Worm (Caenorhabditis elegans) whole organism, L4 larva: ENCODE results near the gene sod-4.

ENCODE experiments used
- D1046.2 ChIP-seq: fragments of 200-800 bp; sonication (Bioruptor generic); IDR thresholded peaks from 2 replicates; pipeline ENCODE4 v1.3.6; 2022; ENCODE audit warnings: missing genetic modification characterization, missing compliant biosample characterization
- F10B5.3 ChIP-seq: sonication (generic microtip); optimal IDR thresholded peaks from 2 replicates; lab custom pipeline; 2016; ENCODE audit warnings: mild to moderate bottlenecking, missing genetic modification characterization, missing compliant biosample characterization
- R02D3.7 ChIP-seq: fragments of 150-350 bp; sonication (generic microtip); optimal IDR thresholded peaks from 3 replicates; lab custom pipeline; 2014; ENCODE audit warnings: missing biosample characterization, missing genetic modification characterization
- T26A8.4 ChIP-seq: fragments of 200-800 bp; sonication (Bioruptor generic); IDR thresholded peaks from 2 replicates; pipeline ENCODE4 v1.3.6; 2022; ENCODE audit warnings: missing genetic modification characterization, missing compliant biosample characterization
- Y105C5A.15 ChIP-seq: fragments of 200-800 bp; sonication (Bioruptor generic); IDR thresholded peaks from 2 replicates; pipeline ENCODE4 v1.3.6; 2022; ENCODE audit warnings: missing genetic modification characterization, missing compliant biosample characterization
- Y5F2A.4 ChIP-seq: fragments of 200-800 bp; sonication (Bioruptor generic); optimal IDR thresholded peaks from 2 replicates; lab custom pipeline; 2018; ENCODE audit warnings: mild to moderate bottlenecking, missing genetic modification characterization, missing compliant biosample characterization
- Y75B8A.6 ChIP-seq: fragments of 200-800 bp; sonication (Bioruptor generic); IDR thresholded peaks from 2 replicates; pipeline ENCODE4 v1.3.6; 2022; ENCODE audit warnings: missing genetic modification reagents, missing genetic modification characterization, missing compliant biosample characterization
- aha-1 ChIP-seq: fragments of 150-350 bp; peaks from one replicate; lab custom pipeline; 2014; ENCODE audit warnings: missing biosample characterization, missing genetic modification characterization
- aly-2 ChIP-seq: sonication (generic microtip); optimal IDR thresholded peaks from 2 replicates; lab custom pipeline; 2018; ENCODE audit warnings: missing biosample characterization, missing genetic modification characterization
- ama-1 ChIP-seq: fragments of 150-350 bp; optimal IDR thresholded peaks from 2 replicates; lab custom pipeline; 2014; ENCODE audit warnings: inconsistent platforms, mixed read lengths
- attf-4 ChIP-seq: sonication (generic microtip); optimal IDR thresholded peaks from 3 replicates; lab custom pipeline; 2017; ENCODE audit warnings: missing biosample characterization, missing genetic modification characterization
- ceh-32 ChIP-seq: sonication (generic microtip); optimal IDR thresholded peaks from 2 replicates; lab custom pipeline; 2016; ENCODE audit warnings: mild to moderate bottlenecking, missing genetic modification characterization, missing compliant biosample characterization; ENCODE audit not compliant: poor library complexity
- ceh-82 ChIP-seq: sonication (generic microtip); optimal IDR thresholded peaks from 2 replicates; lab custom pipeline; 2017; ENCODE audit warnings: missing biosample characterization, missing genetic modification characterization
- ctbp-1 ChIP-seq: fragments of 200-800 bp; sonication (Bioruptor generic); IDR thresholded peaks from 2 replicates; pipeline ENCODE4 v1.3.6; 2022; ENCODE audit warnings: missing genetic modification reagents, missing genetic modification characterization, missing compliant biosample characterization
- daf-16 ChIP-seq, 3 experiments: sonication (generic microtip); optimal IDR thresholded peaks; 2 replicates each; lab custom pipeline; 2016 to 2017; ENCODE audit warnings: missing genetic modification characterization in 3 of 3, missing genetic modification reagents in 3 of 3, mild to moderate bottlenecking in 2 of 3, missing compliant biosample characterization in 2 of 3, missing biosample characterization in 1 of 3, moderate library complexity in 1 of 3
- daf-19 ChIP-seq: fragments of 200-800 bp; sonication (Bioruptor generic); conservative IDR thresholded peaks from 2 replicates; pipeline ENCODE4 v1.3.6; 2022; ENCODE audit warnings: missing genetic modification characterization, missing compliant biosample characterization
- daf-8 ChIP-seq: fragments of 200-800 bp; sonication (Bioruptor generic); IDR thresholded peaks from 2 replicates; pipeline ENCODE4 v1.3.6; 2022; ENCODE audit warnings: missing genetic modification characterization, missing compliant biosample characterization
- dmd-9 ChIP-seq: fragments of 200-800 bp; sonication (Bioruptor generic); IDR thresholded peaks from 2 replicates; pipeline ENCODE4 v1.3.6; 2022; ENCODE audit warnings: missing genetic modification reagents, missing genetic modification characterization, missing compliant biosample characterization
- dve-1 ChIP-seq: sonication (generic microtip); optimal IDR thresholded peaks from 2 replicates; lab custom pipeline; 2017; ENCODE audit warnings: antibody characterized with exemption, mild to moderate bottlenecking, missing genetic modification characterization, missing compliant biosample characterization; ENCODE audit not compliant: insufficient read depth
- egl-43 ChIP-seq: fragments of 200-800 bp; sonication (Bioruptor generic); IDR thresholded peaks from 2 replicates; pipeline ENCODE4 v1.3.6; 2022; ENCODE audit warnings: missing genetic modification reagents, missing genetic modification characterization, missing compliant biosample characterization
- fkh-10 ChIP-seq: fragments of 150-350 bp; optimal IDR thresholded peaks from 2 replicates; lab custom pipeline; 2014; ENCODE audit warnings: missing biosample characterization, missing genetic modification reagents, missing genetic modification characterization
- fos-1 ChIP-seq: fragments of 150-350 bp; optimal IDR thresholded peaks from 2 replicates; lab custom pipeline; 2014; ENCODE audit warnings: missing biosample characterization, missing genetic modification characterization
- hlh-11 ChIP-seq: fragments of 200-800 bp; sonication (Bioruptor generic); optimal IDR thresholded peaks from 2 replicates; lab custom pipeline; 2018; ENCODE audit warnings: mild to moderate bottlenecking, missing genetic modification characterization, missing compliant biosample characterization
- hlh-30 ChIP-seq: sonication (generic microtip); optimal IDR thresholded peaks from 2 replicates; lab custom pipeline; 2017; ENCODE audit warnings: antibody characterized with exemption, mild to moderate bottlenecking, missing genetic modification characterization, missing compliant biosample characterization; ENCODE audit not compliant: insufficient read depth
- lim-7 ChIP-seq: fragments of 200-800 bp; sonication (Bioruptor generic); IDR thresholded peaks from 2 replicates; pipeline ENCODE4 v1.3.6; 2022; ENCODE audit warnings: missing genetic modification characterization, missing compliant biosample characterization
- lin-1 ChIP-seq: fragments of 200-800 bp; sonication (Bioruptor generic); IDR thresholded peaks from 2 replicates; pipeline ENCODE4 v1.3.6; 2022; ENCODE audit warnings: missing genetic modification reagents, missing genetic modification characterization, missing compliant biosample characterization
- lin-15B ChIP-seq: fragments of 150-350 bp; sonication (generic microtip); optimal IDR thresholded peaks from 3 replicates; lab custom pipeline; 2014; ENCODE audit warnings: missing biosample characterization, missing genetic modification characterization
- lin-38 ChIP-seq: fragments of 200-800 bp; sonication (Bioruptor generic); IDR thresholded peaks from 2 replicates; pipeline ENCODE4 v1.3.6; 2022; ENCODE audit warnings: missing genetic modification reagents, missing genetic modification characterization, missing compliant biosample characterization
- lsy-2 ChIP-seq, 2 experiments: fragments of 150-350 bp in 1 of 2; sonication (generic microtip) in 1 of 2; optimal IDR thresholded peaks; 2 replicates each; lab custom pipeline; 2014 to 2017; ENCODE audit warnings: missing biosample characterization in 2 of 2, missing genetic modification characterization in 2 of 2
- madf-9 ChIP-seq: fragments of 200-800 bp; sonication (Bioruptor generic); conservative IDR thresholded peaks from 2 replicates; pipeline ENCODE4 v1.3.6; 2022; ENCODE audit warnings: missing genetic modification reagents, missing genetic modification characterization, missing compliant biosample characterization
- mes-2 ChIP-seq: sonication (generic microtip); optimal IDR thresholded peaks from 2 replicates; lab custom pipeline; 2016; ENCODE audit warnings: missing genotype, mild to moderate bottlenecking, missing genetic modification characterization, missing compliant biosample characterization; ENCODE audit not compliant: poor library complexity, severe bottlenecking
- mxl-3 ChIP-seq: fragments of 200-800 bp; sonication (Bioruptor generic); optimal IDR thresholded peaks from 2 replicates; lab custom pipeline; 2018; ENCODE audit warnings: mild to moderate bottlenecking, missing genetic modification characterization, missing compliant biosample characterization
- nhr-10 ChIP-seq: fragments of 150-350 bp; optimal IDR thresholded peaks from 2 replicates; lab custom pipeline; 2014; ENCODE audit warnings: missing biosample characterization, missing genetic modification characterization
- nhr-41 ChIP-seq: fragments of 200-800 bp; sonication (Bioruptor generic); IDR thresholded peaks from 2 replicates; pipeline ENCODE4 v1.3.6; 2022; ENCODE audit warnings: missing genetic modification reagents, missing genetic modification characterization, missing compliant biosample characterization
- pha-4 ChIP-seq, 2 experiments: fragments of 150-350 bp in 1 of 2; fragments of 200-800 bp in 1 of 2; sonication (Bioruptor generic) in 1 of 2; IDR thresholded peaks in 1 of 2; optimal IDR thresholded peaks in 1 of 2; 2 replicates each; pipeline versions ENCODE4 v1.3.6 to Lab custom; 2014 to 2022; ENCODE audit warnings: missing genetic modification characterization in 2 of 2, missing genetic modification reagents in 2 of 2, missing biosample characterization in 1 of 2, missing compliant biosample characterization in 1 of 2
- rbr-2 ChIP-seq: sonication (generic microtip); optimal IDR thresholded peaks from 2 replicates; lab custom pipeline; 2016; ENCODE audit warnings: missing genotype, missing genetic modification characterization, missing compliant biosample characterization
- set-16 ChIP-seq: fragments of 200-800 bp; sonication (Bioruptor generic); IDR thresholded peaks from 2 replicates; pipeline ENCODE4 v1.3.6; 2022; ENCODE audit warnings: missing genetic modification reagents, missing genetic modification characterization, missing compliant biosample characterization
- snpc-4 ChIP-seq: fragments of 150-350 bp; optimal IDR thresholded peaks from 2 replicates; lab custom pipeline; 2014; ENCODE audit warnings: missing biosample characterization, missing genetic modification characterization
- spr-1 ChIP-seq: sonication (generic microtip); optimal IDR thresholded peaks from 2 replicates; lab custom pipeline; 2016; ENCODE audit warnings: mild to moderate bottlenecking, missing genetic modification characterization, missing compliant biosample characterization
- unc-130 ChIP-seq: sonication (generic microtip); optimal IDR thresholded peaks from 2 replicates; lab custom pipeline; 2016; ENCODE audit warnings: missing genetic modification reagents, missing genetic modification characterization, missing compliant biosample characterization
- unc-62 ChIP-seq, 3 experiments: fragments of 150-350 bp in 1 of 3; sonication (generic microtip); optimal IDR thresholded peaks in 2 of 3; peaks in 1 of 3; 1 replicate in 1 of 3; 2 replicates in 2 of 3; lab custom pipeline; 2014 to 2017; ENCODE audit warnings: missing biosample characterization in 3 of 3, missing genetic modification characterization in 3 of 3, missing genetic modification reagents in 3 of 3, missing genotype in 1 of 3
- vab-7 ChIP-seq: fragments of 200-800 bp; sonication (Bioruptor generic); IDR thresholded peaks from 2 replicates; pipeline ENCODE4 v1.3.6; 2022; ENCODE audit warnings: missing genetic modification reagents, missing genetic modification characterization, missing compliant biosample characterization
- zfp-3 ChIP-seq: fragments of 200-800 bp; sonication (Bioruptor generic); conservative IDR thresholded peaks from 2 replicates; pipeline ENCODE4 v1.3.6; 2022; ENCODE audit warnings: missing genetic modification reagents, missing genetic modification characterization, missing compliant biosample characterization

Gene sod-4

ce11 chrIII:9462785-9463467 lies 37.2 kb downstream of the sod-4 start:
- no peak for TF ChIP-seq aly-2 (tag; lab: Kevin White, UChicago)
- no peak for TF ChIP-seq ceh-82 (tag; lab: Kevin White, UChicago)
- peak in 1 of 2 experiments; percentile 44 for TF ChIP-seq lsy-2 (tag; optimal IDR thresholded peaks at IDR 0.05; lab: Kevin White, UChicago)
- TF ChIP-seq pha-4 (GFP tag; IDR thresholded peaks at IDR 0.05; lab: Robert Waterston, UW), result no peak
- no peak for TF ChIP-seq pha-4 (tag; optimal IDR thresholded peaks at IDR 0.05; lab: Kevin White, UChicago)
- peak; percentile 6 for TF ChIP-seq dve-1
- TF ChIP-seq hlh-30 (tag; lab: Kevin White, UChicago), result peak; percentile 25
- TF ChIP-seq D1046.2 (GFP tag; lab: Robert Waterston, UW), result 0 out of 2 replicates have a peak, but pooled peaks have one; percentile 9
- TF ChIP-seq fkh-10 (GFP tag; lab: Kevin White, UChicago), result no peak
- TF ChIP-seq daf-16 (GFP tag; optimal IDR thresholded peaks at IDR 0.05; lab: Kevin White, UChicago), result no peak
- TF ChIP-seq daf-16 (tag; optimal IDR thresholded peaks at IDR 0.05; lab: Kevin White, UChicago), result peak; percentile 21
- TF ChIP-seq spr-1 (tag; lab: Kevin White, UChicago), result no peak
- TF ChIP-seq ceh-32 (tag; lab: Kevin White, UChicago), result no peak
- TF ChIP-seq mes-2, result peak; percentile 13
- TF ChIP-seq rbr-2 (tag; lab: Kevin White, UChicago), result peak; percentile 10

ce11 chrIII:9461894-9462784 lies 38.0 kb downstream of the sod-4 start:
- TF ChIP-seq Y75B8A.6 (GFP tag; lab: Robert Waterston, UW) (no peak), lin-38 (GFP tag; lab: Robert Waterston, UW) (no peak), snpc-4 (tag; lab: Kevin White, UChicago) (no peak), madf-9 (no peak), aly-2 (tag; lab: Kevin White, UChicago) (peak; percentile 78), fkh-10 (GFP tag; lab: Kevin White, UChicago) (no peak), ceh-32 (tag; lab: Kevin White, UChicago) (no peak), lim-7 (0 out of 2 replicates have a peak, but pooled peaks have one; percentile 32), lin-1 (GFP tag; lab: Robert Waterston, UW) (peak; percentile 49; the same call in 1 of the 2 replicates), dmd-9 (GFP tag; lab: Robert Waterston, UW) (no peak), ctbp-1 (GFP tag; lab: Robert Waterston, UW) (0 out of 2 replicates have a peak, but pooled peaks have one; percentile 18), lin-15B (tag; lab: Kevin White, UChicago) (no peak), spr-1 (tag; lab: Kevin White, UChicago) (no peak), vab-7 (GFP tag; lab: Robert Waterston, UW) (no peak), Y5F2A.4 (GFP tag; lab: Kevin White, UChicago) (no peak), aha-1 (tag; lab: Kevin White, UChicago) (peak; percentile 28), daf-19 (GFP tag; lab: Robert Waterston, UW) (no peak), D1046.2 (GFP tag; lab: Robert Waterston, UW) (no peak), unc-62 (GFP tag; optimal IDR thresholded peaks at IDR 0.05 in 1 of 2; lab: Kevin White, UChicago) (peak in 1 of 2 experiments; percentile 91), unc-62 (tag; optimal IDR thresholded peaks at IDR 0.05; lab: Kevin White, UChicago) (no peak), attf-4 (no peak), egl-43 (GFP tag; lab: Robert Waterston, UW) (peak; percentile 73), rbr-2 (tag; lab: Kevin White, UChicago) (no peak), ama-1 (peak; percentile 89), nhr-41 (GFP tag; lab: Robert Waterston, UW) (no peak), R02D3.7 (no peak), hlh-11 (tag; lab: Kevin White, UChicago) (no peak), set-16 (0 out of 2 replicates have a peak, but pooled peaks have one; percentile 20), daf-8 (GFP tag; lab: Robert Waterston, UW) (no peak), T26A8.4 (no peak), nhr-10 (peak; percentile 50), Y105C5A.15 (GFP tag; lab: Robert Waterston, UW) (no peak), F10B5.3 (no peak), unc-130 (GFP tag; lab: Kevin White, UChicago) (no peak), fos-1 (tag; lab: Kevin White, UChicago) (no peak), zfp-3 (GFP tag; lab: Robert Waterston, UW) (no peak), mxl-3 (GFP tag; lab: Kevin White, UChicago) (peak; percentile 2)
